Worm (Caenorhabditis elegans) whole organism, young adult: ENCODE results near the gene C16C10.1.

Experiments used
- B0261.1 ChIP-seq: sonication (generic microtip); optimal IDR thresholded peaks from 2 replicates; lab custom pipeline; 2016; ENCODE audit warnings: mild to moderate bottlenecking, missing genetic modification characterization, moderate library complexity, missing compliant biosample characterization
- D2030.7 ChIP-seq: fragments of 200-800 bp; sonication (Bioruptor generic); IDR thresholded peaks from 2 replicates; pipeline ENCODE4 v1.3.6; 2022; ENCODE audit warnings: missing genetic modification reagents, missing genetic modification characterization, missing compliant biosample characterization
- F10E7.11 ChIP-seq: sonication (generic microtip); optimal IDR thresholded peaks from 2 replicates; lab custom pipeline; 2017; ENCODE audit warnings: mild to moderate bottlenecking, missing genetic modification characterization, moderate library complexity, missing compliant biosample characterization
- F33H1.4 ChIP-seq: fragments of 200-800 bp; sonication (Bioruptor generic); IDR thresholded peaks from 2 replicates; pipeline ENCODE4 v1.3.6; 2022; ENCODE audit warnings: missing genetic modification reagents, missing genetic modification characterization, missing compliant biosample characterization
- F49E8.2 ChIP-seq: sonication (generic microtip); optimal IDR thresholded peaks from 3 replicates; lab custom pipeline; 2017; ENCODE audit warnings: missing genetic modification characterization, mild to moderate bottlenecking, missing compliant biosample characterization, antibody characterized with exemption, moderate library complexity; ENCODE audit not compliant: insufficient read depth
- Y53F4B.3 ChIP-seq: fragments of 200-800 bp; sonication (Bioruptor generic); IDR thresholded peaks from 2 replicates; pipeline ENCODE4 v1.3.6; 2022; ENCODE audit warnings: missing genetic modification reagents, missing genetic modification characterization, missing compliant biosample characterization
- Y53G8AR.9 ChIP-seq: fragments of 200-800 bp; sonication (Bioruptor generic); conservative IDR thresholded peaks from 2 replicates; pipeline ENCODE4 v1.3.6; 2022; ENCODE audit warnings: missing genetic modification reagents, missing genetic modification characterization, missing compliant biosample characterization
- Y67H2A.10 ChIP-seq: fragments of 200-800 bp; sonication (Bioruptor generic); conservative IDR thresholded peaks from 2 replicates; pipeline ENCODE4 v1.3.6; 2022; ENCODE audit warnings: missing genetic modification reagents, missing genetic modification characterization, missing compliant biosample characterization
- Y79H2A.3 ChIP-seq: fragments of 200-800 bp; sonication (Bioruptor generic); conservative IDR thresholded peaks from 2 replicates; pipeline ENCODE4 v1.3.6; 2022; ENCODE audit warnings: missing genetic modification reagents, missing genetic modification characterization, missing compliant biosample characterization
- ama-1 ChIP-seq, 3 experiments: fragments of 150-350 bp in 1 of 3; sonication (generic microtip) in 2 of 3; optimal IDR thresholded peaks; 2 replicates each; lab custom pipeline; 2014 to 2018; ENCODE audit warnings: missing biosample characterization in 2 of 3, missing genetic modification characterization in 2 of 3, missing genetic modification reagents in 2 of 3
- aptf-2 ChIP-seq: fragments of 200-800 bp; sonication (Bioruptor generic); conservative IDR thresholded peaks from 2 replicates; pipeline ENCODE4 v1.3.6; 2022; ENCODE audit warnings: missing genetic modification reagents, missing genetic modification characterization, missing compliant biosample characterization
- atf-7 ChIP-seq: sonication (generic microtip); optimal IDR thresholded peaks from 2 replicates; lab custom pipeline; 2017; ENCODE audit warnings: mild to moderate bottlenecking, missing genetic modification characterization, missing compliant biosample characterization
- attf-5 ChIP-seq: fragments of 200-800 bp; sonication (Bioruptor generic); optimal IDR thresholded peaks from 2 replicates; lab custom pipeline; 2018; ENCODE audit warnings: mild to moderate bottlenecking, missing genetic modification characterization, missing compliant biosample characterization
- attf-6 ChIP-seq: fragments of 200-800 bp; sonication (Bioruptor generic); IDR thresholded peaks from 2 replicates; pipeline ENCODE4 v1.3.6; 2022; ENCODE audit warnings: missing genetic modification reagents, missing genetic modification characterization, missing compliant biosample characterization
- ccch-3 ChIP-seq: fragments of 200-800 bp; sonication (Bioruptor generic); optimal IDR thresholded peaks from 2 replicates; lab custom pipeline; 2018; ENCODE audit warnings: mild to moderate bottlenecking, missing genetic modification characterization, missing compliant biosample characterization
- cebp-1 ChIP-seq, 2 experiments: fragments of 200-800 bp in 1 of 2; sonication (Bioruptor generic) in 1 of 2; sonication (generic microtip) in 1 of 2; IDR thresholded peaks in 1 of 2; optimal IDR thresholded peaks in 1 of 2; 2 replicates each; pipeline versions ENCODE4 v1.3.6 to Lab custom; 2017 to 2022; ENCODE audit warnings: missing compliant biosample characterization in 2 of 2, missing genetic modification characterization in 2 of 2, mild to moderate bottlenecking in 1 of 2, missing genetic modification reagents in 1 of 2, moderate library complexity in 1 of 2
- ceh-40 ChIP-seq: fragments of 200-800 bp; sonication (Bioruptor generic); IDR thresholded peaks from 2 replicates; pipeline ENCODE4 v1.3.6; 2022; ENCODE audit warnings: missing genetic modification characterization, missing compliant biosample characterization
- ceh-91 ChIP-seq: fragments of 200-800 bp; sonication (Bioruptor generic); IDR thresholded peaks from 2 replicates; pipeline ENCODE4 v1.3.6; 2022; ENCODE audit warnings: missing genetic modification reagents, missing genetic modification characterization, missing compliant biosample characterization
- die-1 ChIP-seq: sonication (generic microtip); optimal IDR thresholded peaks from 2 replicates; lab custom pipeline; 2016; ENCODE audit warnings: missing genotype, mild to moderate bottlenecking, missing genetic modification characterization, missing compliant biosample characterization
- efl-1 ChIP-seq: fragments of 150-350 bp; optimal IDR thresholded peaks from 2 replicates; lab custom pipeline; 2014; ENCODE audit warnings: missing biosample characterization, missing genetic modification reagents, missing genetic modification characterization
- egl-18 ChIP-seq: fragments of 200-800 bp; sonication (Bioruptor generic); IDR thresholded peaks from 2 replicates; pipeline ENCODE4 v1.3.6; 2022; ENCODE audit warnings: missing genetic modification reagents, missing genetic modification characterization, missing compliant biosample characterization
- ekl-4 ChIP-seq: fragments of 200-800 bp; sonication (Bioruptor generic); IDR thresholded peaks from 2 replicates; pipeline ENCODE4 v1.3.6; 2022; ENCODE audit warnings: missing genetic modification reagents, missing genetic modification characterization, missing compliant biosample characterization
- fkh-3 ChIP-seq: sonication (generic microtip); optimal IDR thresholded peaks from 2 replicates; lab custom pipeline; 2016; ENCODE audit warnings: mild to moderate bottlenecking, missing genetic modification characterization, missing compliant biosample characterization
- gei-17 ChIP-seq: fragments of 200-800 bp; sonication (Bioruptor generic); optimal IDR thresholded peaks from 2 replicates; lab custom pipeline; 2018; ENCODE audit warnings: mild to moderate bottlenecking, missing genetic modification characterization, missing compliant biosample characterization
- him-1 ChIP-seq: sonication (generic microtip); optimal IDR thresholded peaks from 2 replicates; lab custom pipeline; 2016; ENCODE audit warnings: missing genotype, missing genetic modification reagents, missing genetic modification characterization, missing compliant biosample characterization
- hmg-20 ChIP-seq: fragments of 200-800 bp; sonication (Bioruptor generic); IDR thresholded peaks from 2 replicates; pipeline ENCODE4 v1.3.6; 2022; ENCODE audit warnings: missing genetic modification reagents, missing genetic modification characterization, missing compliant biosample characterization
- hsf-1 ChIP-seq: fragments of 200-800 bp; sonication (Bioruptor generic); IDR thresholded peaks from 2 replicates; pipeline ENCODE4 v1.3.6; 2022; ENCODE audit warnings: missing genetic modification reagents, missing genetic modification characterization, missing compliant biosample characterization
- lin-35 ChIP-seq, 3 experiments: fragments of 150-350 bp in 2 of 3; sonication (generic microtip) in 1 of 3; optimal IDR thresholded peaks; 2 replicates each; lab custom pipeline; 2014 to 2018; ENCODE audit warnings: missing biosample characterization in 3 of 3, missing genetic modification characterization in 3 of 3, missing genetic modification reagents in 3 of 3
- lir-1 ChIP-seq: fragments of 200-800 bp; sonication (Bioruptor generic); conservative IDR thresholded peaks from 2 replicates; pipeline ENCODE4 v1.3.6; 2022; ENCODE audit warnings: missing genetic modification reagents, missing genetic modification characterization, missing compliant biosample characterization
- lsy-27 ChIP-seq: sonication (generic microtip); optimal IDR thresholded peaks from 2 replicates; lab custom pipeline; 2017; ENCODE audit warnings: missing genetic modification characterization, mild to moderate bottlenecking, missing compliant biosample characterization, antibody characterized with exemption, missing genotype, borderline replicate concordance; ENCODE audit not compliant: insufficient read depth
- madf-10 ChIP-seq: sonication (generic microtip); optimal IDR thresholded peaks from 2 replicates; lab custom pipeline; 2016; ENCODE audit warnings: mild to moderate bottlenecking, missing genetic modification characterization, missing compliant biosample characterization
- madf-3 ChIP-seq: fragments of 200-800 bp; sonication (Bioruptor generic); IDR thresholded peaks from 2 replicates; pipeline ENCODE4 v1.3.6; 2022; ENCODE audit warnings: missing genetic modification reagents, missing genetic modification characterization, missing compliant biosample characterization
- madf-8 ChIP-seq: fragments of 200-800 bp; sonication (Bioruptor generic); conservative IDR thresholded peaks from 2 replicates; pipeline ENCODE4 v1.3.6; 2022; ENCODE audit warnings: missing genetic modification reagents, missing genetic modification characterization, missing compliant biosample characterization
- mcd-1 ChIP-seq: fragments of 200-800 bp; sonication (Bioruptor generic); IDR thresholded peaks from 2 replicates; pipeline ENCODE4 v1.3.6; 2022; ENCODE audit warnings: missing genetic modification reagents, missing genetic modification characterization, missing compliant biosample characterization
- mxl-1 ChIP-seq: sonication (generic microtip); optimal IDR thresholded peaks from 2 replicates; lab custom pipeline; 2016; ENCODE audit warnings: missing genetic modification characterization, missing compliant biosample characterization
- nhr-120 ChIP-seq: fragments of 200-800 bp; sonication (Bioruptor generic); IDR thresholded peaks from 2 replicates; pipeline ENCODE4 v1.3.6; 2022; ENCODE audit warnings: missing genetic modification characterization, missing compliant biosample characterization
- nhr-27 ChIP-seq: fragments of 200-800 bp; sonication (Bioruptor generic); optimal IDR thresholded peaks from 2 replicates; lab custom pipeline; 2018; ENCODE audit warnings: mild to moderate bottlenecking, missing genetic modification characterization, moderate library complexity, missing compliant biosample characterization
- nhr-90 ChIP-seq: sonication (generic microtip); optimal IDR thresholded peaks from 2 replicates; lab custom pipeline; 2016; ENCODE audit warnings: missing genotype, mild to moderate bottlenecking, missing genetic modification characterization, missing compliant biosample characterization
- snpc-1.1 ChIP-seq: sonication (generic microtip); optimal IDR thresholded peaks from 2 replicates; lab custom pipeline; 2017; ENCODE audit warnings: missing genetic modification characterization, mild to moderate bottlenecking, missing compliant biosample characterization, antibody characterized with exemption, moderate library complexity, missing genotype, missing genetic modification reagents; ENCODE audit not compliant: insufficient read depth
- snpc-4 ChIP-seq, 5 experiments: fragments of 150-350 bp in 1 of 5; sonication (generic microtip) in 4 of 5; optimal IDR thresholded peaks; 2 replicates each; lab custom pipeline; 2014 to 2018; ENCODE audit warnings: missing genetic modification characterization in 5 of 5, missing biosample characterization in 3 of 5, antibody characterized with exemption in 2 of 5, mild to moderate bottlenecking in 2 of 5, missing compliant biosample characterization in 2 of 5, missing genotype in 2 of 5, moderate library complexity in 2 of 5, missing genetic modification reagents in 1 of 5
- sptf-2 ChIP-seq: fragments of 200-800 bp; sonication (Bioruptor generic); optimal IDR thresholded peaks from 2 replicates; lab custom pipeline; 2018; ENCODE audit warnings: mild to moderate bottlenecking, missing genetic modification characterization, missing compliant biosample characterization
- zim-3 ChIP-seq: sonication (generic microtip); optimal IDR thresholded peaks from 2 replicates; lab custom pipeline; 2017; ENCODE audit warnings: mild to moderate bottlenecking, missing genetic modification characterization, moderate library complexity, missing compliant biosample characterization
- ztf-22 ChIP-seq: fragments of 200-800 bp; sonication (Bioruptor generic); optimal IDR thresholded peaks from 2 replicates; lab custom pipeline; 2018; ENCODE audit warnings: mild to moderate bottlenecking, missing genetic modification characterization, moderate library complexity, missing compliant biosample characterization
- ztf-26 ChIP-seq: sonication (generic microtip); optimal IDR thresholded peaks from 2 replicates; lab custom pipeline; 2017; ENCODE audit warnings: missing genetic modification characterization, missing compliant biosample characterization
- ztf-6 ChIP-seq: fragments of 200-800 bp; sonication (Bioruptor generic); IDR thresholded peaks from 2 replicates; pipeline ENCODE4 v1.3.6; 2022; ENCODE audit warnings: missing genetic modification reagents, missing genetic modification characterization, missing compliant biosample characterization

Gene C16C10.1

ce11 chrIII:4196301-4196987 is 15.2 kb upstream of the C16C10.1 start (continued):
- no peak for TF ChIP-seq nhr-120
- TF ChIP-seq ama-1 (optimal IDR thresholded peaks at IDR 0.05; lab: Kevin White, UChicago): no peak
- no peak for TF ChIP-seq ama-1 (GFP tag; optimal IDR thresholded peaks at IDR 0.05; lab: Kevin White, UChicago)
- TF ChIP-seq Y53G8AR.9: no peak
- TF ChIP-seq aptf-2 (GFP tag; lab: Robert Waterston, UW): no peak
- no peak for TF ChIP-seq nhr-90 (tag; lab: Kevin White, UChicago)
- TF ChIP-seq D2030.7 (GFP tag; lab: Robert Waterston, UW): 0 out of 2 replicates have a peak, but pooled peaks have one; percentile 18
- 0 out of 2 replicates have a peak, but pooled peaks have one; percentile 13 for TF ChIP-seq ztf-6 (GFP tag; lab: Robert Waterston, UW)
- no peak for TF ChIP-seq atf-7
- no peak for TF ChIP-seq attf-6 (GFP tag; lab: Robert Waterston, UW)
- peak in 1 of 3 experiments; percentile 23 for TF ChIP-seq lin-35 (GFP tag; optimal IDR thresholded peaks at IDR 0.05; lab: Kevin White, UChicago)
- no peak for TF ChIP-seq hmg-20 (GFP tag; lab: Robert Waterston, UW)
- TF ChIP-seq fkh-3 (tag; lab: Kevin White, UChicago): no peak
- peak; percentile 57 for TF ChIP-seq efl-1
- TF ChIP-seq ccch-3 (GFP tag; lab: Kevin White, UChicago): no peak
- no peak for TF ChIP-seq cebp-1 (GFP tag; IDR thresholded peaks at IDR 0.05; lab: Robert Waterston, UW)
- TF ChIP-seq cebp-1 (tag; optimal IDR thresholded peaks at IDR 0.05; lab: Kevin White, UChicago): peak; percentile 45
- no peak for TF ChIP-seq snpc-4 (GFP tag; optimal IDR thresholded peaks at IDR 0.05; lab: Kevin White, UChicago)
- no peak for TF ChIP-seq snpc-4 (tag; optimal IDR thresholded peaks at IDR 0.05; lab: Kevin White, UChicago)
- no peak for TF ChIP-seq madf-3 (GFP tag; lab: Robert Waterston, UW)
- TF ChIP-seq him-1: no peak
- no peak for TF ChIP-seq egl-18
- no peak for TF ChIP-seq B0261.1 (tag; lab: Kevin White, UChicago)
- TF ChIP-seq ztf-26 (tag; lab: Kevin White, UChicago): no peak
- no peak for TF ChIP-seq attf-5 (GFP tag; lab: Kevin White, UChicago)
- TF ChIP-seq lir-1 (GFP tag; lab: Robert Waterston, UW): no peak
- no peak for TF ChIP-seq sptf-2 (GFP tag; lab: Kevin White, UChicago)
- TF ChIP-seq hsf-1 (GFP tag; lab: Robert Waterston, UW): no peak
- 0 out of 2 replicates have a peak, but pooled peaks have one; percentile 14 for TF ChIP-seq Y67H2A.10
- peak; percentile 31; the same call in 1 of the 2 replicates for TF ChIP-seq ekl-4 (GFP tag; lab: Robert Waterston, UW)
- no peak for TF ChIP-seq nhr-27
- no peak for TF ChIP-seq snpc-1.1 (tag; lab: Kevin White, UChicago)
- TF ChIP-seq ceh-91 (GFP tag; lab: Robert Waterston, UW): no peak
- TF ChIP-seq madf-8 (GFP tag; lab: Robert Waterston, UW): no peak
- TF ChIP-seq gei-17 (GFP tag; lab: Kevin White, UChicago): no peak
- TF ChIP-seq madf-10 (tag; lab: Kevin White, UChicago): no peak
- no peak for TF ChIP-seq lsy-27 (tag; lab: Kevin White, UChicago)
- no peak for TF ChIP-seq F49E8.2 (tag; lab: Kevin White, UChicago)
- TF ChIP-seq F10E7.11 (tag; lab: Kevin White, UChicago): no peak
- no peak for TF ChIP-seq Y79H2A.3 (GFP tag; lab: Robert Waterston, UW)
- no peak for TF ChIP-seq ceh-40 (GFP tag; lab: Robert Waterston, UW)
- no peak for TF ChIP-seq die-1 (tag; lab: Kevin White, UChicago)
- no peak for TF ChIP-seq Y53F4B.3 (GFP tag; lab: Robert Waterston, UW)
- no peak for TF ChIP-seq zim-3 (tag; lab: Kevin White, UChicago)
- TF ChIP-seq mxl-1 (tag; lab: Kevin White, UChicago): no peak
- TF ChIP-seq ztf-22 (GFP tag; lab: Kevin White, UChicago): no peak
- 0 out of 2 replicates have a peak, but pooled peaks have one; percentile 25 for TF ChIP-seq mcd-1 (GFP tag; lab: Robert Waterston, UW)
- no peak for TF ChIP-seq F33H1.4
